Worm (Caenorhabditis elegans): Measurements from ENCODE around the gene srv-11.

DNA sequence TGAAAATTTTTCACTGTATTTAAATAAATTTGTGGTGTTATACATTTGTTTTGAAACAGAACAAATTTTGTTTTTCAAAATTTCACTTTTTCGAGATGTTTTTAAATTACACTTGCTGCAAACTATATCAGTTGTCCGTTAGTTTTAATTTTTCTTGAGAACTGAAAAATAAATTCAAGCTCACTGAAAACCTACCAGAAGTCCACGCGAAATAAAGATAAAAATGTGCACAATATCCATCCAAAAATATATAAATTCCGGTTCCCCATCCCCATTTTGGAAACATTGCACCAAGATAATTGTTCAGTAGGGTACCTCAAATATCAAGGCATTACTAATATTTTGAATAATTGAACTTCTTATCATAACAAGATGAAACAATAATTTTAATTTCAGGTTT, 771 bp downstream of the srv-11 start:
- TF ChIP-seq pqm-1 (tag; optimal IDR thresholded peaks at IDR 0.05) (no peak), efl-1 (optimal IDR thresholded peaks at IDR 0.05) (no peak), efl-1 (GFP tag; optimal IDR thresholded peaks at IDR 0.05 in 1 of 2) (no peak), nhr-76 (tag; optimal IDR thresholded peaks at IDR 0.05) (no peak), dpl-1 (GFP tag; optimal IDR thresholded peaks at IDR 0.05) (no peak), irx-1 (tag; optimal IDR thresholded peaks at IDR 0.05) (no peak)

Data from whole organism, L1 larva.